Worm (Caenorhabditis elegans) whole organism, L2 larva: ENCODE results near the gene R10E9.3.

Source experiments
- C34F6.9 ChIP-seq: fragments of 150-350 bp; optimal IDR thresholded peaks from 2 replicates; lab custom pipeline; 2014; ENCODE audit warnings: missing biosample characterization, missing genetic modification characterization
- F13H6.1 ChIP-seq: sonication (generic microtip); optimal IDR thresholded peaks from 2 replicates; lab custom pipeline; 2016; ENCODE audit warnings: missing genetic modification characterization, missing compliant biosample characterization
- R02D3.7 ChIP-seq: fragments of 150-350 bp; optimal IDR thresholded peaks from 2 replicates; lab custom pipeline; 2014; ENCODE audit warnings: missing biosample characterization, missing genetic modification characterization
- Y55F3AM.14 ChIP-seq: fragments of 200-800 bp; sonication (Bioruptor generic); optimal IDR thresholded peaks from 2 replicates; lab custom pipeline; 2018; ENCODE audit warnings: mild to moderate bottlenecking, missing genetic modification characterization, missing compliant biosample characterization
- ZK546.5 ChIP-seq: sonication (generic microtip); optimal IDR thresholded peaks from 2 replicates; lab custom pipeline; 2017; ENCODE audit warnings: missing biosample characterization, missing genetic modification characterization
- aly-2 ChIP-seq: fragments of 150-350 bp; optimal IDR thresholded peaks from 2 replicates; lab custom pipeline; 2014; ENCODE audit warnings: missing biosample characterization, missing genetic modification characterization
- blmp-1 ChIP-seq: sonication (generic microtip); optimal IDR thresholded peaks from 2 replicates; lab custom pipeline; 2017; ENCODE audit warnings: missing genetic modification characterization, mild to moderate bottlenecking, missing compliant biosample characterization, antibody characterized with exemption, moderate library complexity; ENCODE audit not compliant: insufficient read depth
- crh-2 ChIP-seq: sonication (generic microtip); optimal IDR thresholded peaks from 2 replicates; lab custom pipeline; 2017; ENCODE audit warnings: missing biosample characterization, missing genetic modification characterization
- elt-3 ChIP-seq: sonication (generic microtip); optimal IDR thresholded peaks from 2 replicates; lab custom pipeline; 2017; ENCODE audit warnings: missing biosample characterization, missing genetic modification characterization
- fos-1 ChIP-seq: fragments of 150-350 bp; optimal IDR thresholded peaks from 2 replicates; lab custom pipeline; 2014; ENCODE audit warnings: missing biosample characterization, missing genetic modification characterization
- gmeb-1 ChIP-seq: fragments of 150-350 bp; optimal IDR thresholded peaks from 2 replicates; lab custom pipeline; 2014; ENCODE audit warnings: missing biosample characterization, missing genetic modification characterization
- lin-39 ChIP-seq: fragments of 150-350 bp; optimal IDR thresholded peaks from 2 replicates; lab custom pipeline; 2014; ENCODE audit warnings: missing biosample characterization, missing genetic modification reagents, missing genetic modification characterization
- lsy-2 ChIP-seq, 2 experiments: fragments of 150-350 bp in 1 of 2; sonication (generic microtip) in 1 of 2; optimal IDR thresholded peaks; 2 replicates each; lab custom pipeline; 2014 to 2017; ENCODE audit warnings: missing biosample characterization in 2 of 2, missing genetic modification characterization in 2 of 2
- mbf-1 ChIP-seq: sonication (generic microtip); optimal IDR thresholded peaks from 2 replicates; lab custom pipeline; 2017; ENCODE audit warnings: missing biosample characterization, missing genetic modification characterization
- mdl-1 ChIP-seq, 2 experiments: fragments of 150-350 bp in 1 of 2; sonication (generic microtip) in 1 of 2; optimal IDR thresholded peaks; 2 replicates each; lab custom pipeline; 2017; ENCODE audit warnings: missing biosample characterization in 2 of 2, missing genetic modification characterization in 2 of 2
- nhr-11 ChIP-seq: fragments of 150-350 bp; optimal IDR thresholded peaks from 2 replicates; lab custom pipeline; 2014; ENCODE audit warnings: missing biosample characterization, missing genetic modification characterization
- nhr-129 ChIP-seq: fragments of 150-350 bp; optimal IDR thresholded peaks from 2 replicates; lab custom pipeline; 2014; ENCODE audit warnings: missing biosample characterization, missing genetic modification characterization
- nhr-21 ChIP-seq: fragments of 150-350 bp; optimal IDR thresholded peaks from 2 replicates; lab custom pipeline; 2014; ENCODE audit warnings: missing biosample characterization, missing genetic modification characterization
- nhr-23 ChIP-seq: fragments of 150-350 bp; optimal IDR thresholded peaks from 2 replicates; lab custom pipeline; 2014; ENCODE audit warnings: missing biosample characterization, missing genetic modification reagents, missing genetic modification characterization
- nhr-237 ChIP-seq: fragments of 150-350 bp; optimal IDR thresholded peaks from 2 replicates; lab custom pipeline; 2014; ENCODE audit warnings: missing biosample characterization, missing genetic modification characterization
- nhr-25 ChIP-seq: fragments of 150-350 bp; sonication (generic microtip); optimal IDR thresholded peaks from 3 replicates; lab custom pipeline; 2014; ENCODE audit warnings: missing biosample characterization, missing genetic modification characterization
- nhr-6 ChIP-seq: fragments of 150-350 bp; optimal IDR thresholded peaks from 2 replicates; lab custom pipeline; 2014; ENCODE audit warnings: missing biosample characterization, missing genetic modification characterization
- peb-1 ChIP-seq: fragments of 150-350 bp; optimal IDR thresholded peaks from 2 replicates; lab custom pipeline; 2014; ENCODE audit warnings: missing biosample characterization, missing genetic modification characterization
- skn-1 ChIP-seq: sonication (generic microtip); optimal IDR thresholded peaks from 2 replicates; lab custom pipeline; 2017; ENCODE audit warnings: missing biosample characterization, missing genetic modification characterization
- sma-3 ChIP-seq: sonication (generic microtip); optimal IDR thresholded peaks from 2 replicates; lab custom pipeline; 2016; ENCODE audit warnings: missing genetic modification reagents, missing genetic modification characterization, missing compliant biosample characterization
- sma-9 ChIP-seq, 2 experiments: fragments of 150-350 bp in 1 of 2; sonication (generic microtip) in 1 of 2; optimal IDR thresholded peaks; 2 replicates each; lab custom pipeline; 2014 to 2016; ENCODE audit warnings: missing genetic modification characterization in 2 of 2, mild to moderate bottlenecking in 1 of 2, missing biosample characterization in 1 of 2, missing compliant biosample characterization in 1 of 2, missing genetic modification reagents in 1 of 2, moderate library complexity in 1 of 2
- snpc-4 ChIP-seq: fragments of 150-350 bp; optimal IDR thresholded peaks from 2 replicates; lab custom pipeline; 2014; ENCODE audit warnings: missing biosample characterization, missing genetic modification characterization
- unc-39 ChIP-seq: fragments of 150-350 bp; optimal IDR thresholded peaks from 2 replicates; lab custom pipeline; 2014; ENCODE audit warnings: missing biosample characterization, missing genetic modification characterization
- unc-62 ChIP-seq: fragments of 150-350 bp; optimal IDR thresholded peaks from 2 replicates; lab custom pipeline; 2014; ENCODE audit warnings: missing biosample characterization, missing genetic modification reagents, missing genetic modification characterization
- zag-1 ChIP-seq: fragments of 150-350 bp; optimal IDR thresholded peaks from 2 replicates; lab custom pipeline; 2014; ENCODE audit warnings: missing biosample characterization, missing genetic modification characterization
- ztf-1 ChIP-seq: fragments of 200-800 bp; sonication (Bioruptor generic); conservative IDR thresholded peaks from 2 replicates; pipeline ENCODE4 v1.3.6; 2022; ENCODE audit warnings: missing genetic modification characterization, missing compliant biosample characterization
- ztf-11 ChIP-seq: sonication (generic microtip); optimal IDR thresholded peaks from 2 replicates; lab custom pipeline; 2017; ENCODE audit warnings: missing biosample characterization, missing genetic modification characterization
- ztf-4 ChIP-seq: fragments of 150-350 bp; optimal IDR thresholded peaks from 2 replicates; lab custom pipeline; 2014; ENCODE audit warnings: missing biosample characterization, missing genetic modification characterization

R10E9.3 gene

ce11 chrIII:3927450-3927849 is 32.6 kb upstream of the R10E9.3 start:
- TF ChIP-seq C34F6.9 (tag; lab: Kevin White, UChicago) (peak; percentile 40), ZK546.5 (tag; lab: Kevin White, UChicago) (no peak), ztf-4 (tag; lab: Kevin White, UChicago) (peak; percentile 6), nhr-129 (tag; lab: Kevin White, UChicago) (peak; percentile 59), blmp-1 (tag; lab: Kevin White, UChicago) (no peak), F13H6.1 (tag; lab: Kevin White, UChicago) (peak; percentile 43), sma-9 (GFP tag; optimal IDR thresholded peaks at IDR 0.05; lab: Kevin White, UChicago) (peak; percentile 46), sma-9 (tag; optimal IDR thresholded peaks at IDR 0.05; lab: Kevin White, UChicago) (no peak)

ce11 chrIII:3928136-3928535 is 31.9 kb upstream of the R10E9.3 start, which contains the start of gene F37A8.1:
Gene F37A8.1, plus strand, starts transcription at chrIII:3928436.
- no peak for TF ChIP-seq C34F6.9 (tag; lab: Kevin White, UChicago)
- TF ChIP-seq mdl-1 (tag; optimal IDR thresholded peaks at IDR 0.05; lab: Kevin White, UChicago), result no peak

- TF ChIP-seq unc-39 (tag; lab: Kevin White, UChicago) (no peak), sma-9 (GFP tag; optimal IDR thresholded peaks at IDR 0.05; lab: Kevin White, UChicago) (no peak), sma-9 (tag; optimal IDR thresholded peaks at IDR 0.05; lab: Kevin White, UChicago) (no peak), mdl-1 (tag; optimal IDR thresholded peaks at IDR 0.05; lab: Kevin White, UChicago) (no peak), skn-1 (tag; lab: Kevin White, UChicago) (no peak), nhr-25 (tag; lab: Kevin White, UChicago) (no peak), lin-39 (tag; lab: Kevin White, UChicago) (no peak), elt-3 (tag; lab: Kevin White, UChicago) (no peak), nhr-6 (tag; lab: Kevin White, UChicago) (no peak), nhr-237 (no peak), ztf-11 (no peak), R02D3.7 (tag; lab: Kevin White, UChicago) (no peak), nhr-129 (tag; lab: Kevin White, UChicago) (no peak), nhr-23 (tag; lab: Kevin White, UChicago) (no peak), ztf-1 (GFP tag; lab: Robert Waterston, UW) (no peak), C34F6.9 (tag; lab: Kevin White, UChicago) (no peak), aly-2 (tag; lab: Kevin White, UChicago) (no peak), unc-62 (GFP tag; lab: Kevin White, UChicago) (no peak), nhr-11 (no peak), fos-1 (tag; lab: Kevin White, UChicago) (no peak), zag-1 (no peak)
Observed at ce11 chrIII:3931423-3931822, 28.6 kb upstream of the R10E9.3 start, which contains the start of gene F37A8.2. Gene F37A8.2, minus strand, starts transcription at chrIII:3931523.

- no peak for TF ChIP-seq Y55F3AM.14
- no peak for TF ChIP-seq aly-2 (tag; lab: Kevin White, UChicago)
- no peak for TF ChIP-seq unc-62 (GFP tag; lab: Kevin White, UChicago)
- no peak for TF ChIP-seq zag-1
- no peak for TF ChIP-seq mbf-1 (tag; lab: Kevin White, UChicago)
- TF ChIP-seq ZK546.5 (tag; lab: Kevin White, UChicago), result no peak
- TF ChIP-seq skn-1 (tag; lab: Kevin White, UChicago), result no peak
- no peak for TF ChIP-seq peb-1 (tag; lab: Kevin White, UChicago)
- no peak for TF ChIP-seq nhr-25 (tag; lab: Kevin White, UChicago)
- no peak for TF ChIP-seq blmp-1 (tag; lab: Kevin White, UChicago)
- TF ChIP-seq nhr-6 (tag; lab: Kevin White, UChicago), result no peak
- no peak for TF ChIP-seq sma-3 (GFP tag; lab: Kevin White, UChicago)
- TF ChIP-seq nhr-21, result no peak
- TF ChIP-seq gmeb-1 (tag; lab: Kevin White, UChicago), result no peak
Observed at ce11 chrIII:3935808-3936207, 24.2 kb upstream of the R10E9.3 start, which contains the start of gene npl-10. Gene npl-10, minus strand, starts transcription at chrIII:3935908.

- TF ChIP-seq nhr-11 (no peak), sma-9 (GFP tag; optimal IDR thresholded peaks at IDR 0.05; lab: Kevin White, UChicago) (peak; percentile 58), sma-9 (tag; optimal IDR thresholded peaks at IDR 0.05; lab: Kevin White, UChicago) (no peak), nhr-25 (tag; lab: Kevin White, UChicago) (peak; percentile 33), gmeb-1 (tag; lab: Kevin White, UChicago) (peak; percentile 36), nhr-23 (tag; lab: Kevin White, UChicago) (no peak), nhr-129 (tag; lab: Kevin White, UChicago) (peak; percentile 81), crh-2 (peak; percentile 5), lin-39 (tag; lab: Kevin White, UChicago) (no peak), fos-1 (tag; lab: Kevin White, UChicago) (peak; percentile 9), snpc-4 (no peak), mdl-1 (tag; optimal IDR thresholded peaks at IDR 0.05; lab: Kevin White, UChicago) (no peak), lsy-2 (tag; optimal IDR thresholded peaks at IDR 0.05; lab: Kevin White, UChicago) (peak in 1 of 2 experiments; percentile 37), F13H6.1 (tag; lab: Kevin White, UChicago) (peak; percentile 4)
Observed at ce11 chrIII:3952058-3952457, 8.0 kb upstream of the R10E9.3 start.
